Worm (Caenorhabditis elegans) whole organism, L1 larva: ENCODE data around the gene C27A7.8.

Experiments used
- ceh-82 ChIP-seq, 3 experiments: fragments of 150-350 bp in 1 of 3; sonication (generic microtip) in 2 of 3; optimal IDR thresholded peaks; 2 replicates each; lab custom pipeline; 2014 to 2017; ENCODE audit warnings: missing biosample characterization in 3 of 3, missing genetic modification characterization in 3 of 3
- dpl-1 ChIP-seq, 3 experiments: fragments of 150-350 bp in 2 of 3; sonication (generic microtip) in 1 of 3; optimal IDR thresholded peaks; 2 replicates each; lab custom pipeline; 2014 to 2017; ENCODE audit warnings: missing biosample characterization in 3 of 3, missing genetic modification characterization in 3 of 3, missing genetic modification reagents in 3 of 3
- egl-27 ChIP-seq, 2 experiments: fragments of 150-350 bp in 1 of 2; sonication (generic microtip); optimal IDR thresholded peaks; 3 replicates each; lab custom pipeline; 2017 to 2018; ENCODE audit warnings: missing biosample characterization in 2 of 2, missing genetic modification characterization in 2 of 2, missing genetic modification reagents in 2 of 2
- elt-3 ChIP-seq, 6 experiments: fragments of 150-350 bp in 1 of 6; sonication (generic microtip); optimal IDR thresholded peaks; 2 replicates each; lab custom pipeline; 2017 to 2018; ENCODE audit warnings: missing biosample characterization in 6 of 6, missing genetic modification characterization in 6 of 6, inconsistent platforms in 1 of 6
- fos-1 ChIP-seq: fragments of 150-350 bp; optimal IDR thresholded peaks from 2 replicates; lab custom pipeline; 2014; ENCODE audit warnings: missing biosample characterization, missing genetic modification characterization
- nhr-237 ChIP-seq: fragments of 150-350 bp; optimal IDR thresholded peaks from 2 replicates; lab custom pipeline; 2014; ENCODE audit warnings: missing biosample characterization, missing genetic modification characterization
- nhr-76 ChIP-seq: sonication (generic microtip); optimal IDR thresholded peaks from 2 replicates; lab custom pipeline; 2017; ENCODE audit warnings: missing biosample characterization, missing genetic modification characterization
- nhr-85 ChIP-seq: sonication (generic microtip); peaks from one replicate; lab custom pipeline; 2016; ENCODE audit warnings: missing genetic modification characterization, inconsistent platforms, missing compliant biosample characterization

- TF ChIP-seq elt-3 (tag; optimal IDR thresholded peaks at IDR 0.05; lab: Kevin White, UChicago) (no peak), nhr-85 (tag; lab: Kevin White, UChicago) (no peak), ceh-82 (tag; optimal IDR thresholded peaks at IDR 0.05; lab: Kevin White, UChicago) (no peak), fos-1 (tag; lab: Kevin White, UChicago) (no peak), nhr-76 (no peak), egl-27 (tag; optimal IDR thresholded peaks at IDR 0.05; lab: Kevin White, UChicago) (no peak), dpl-1 (GFP tag; optimal IDR thresholded peaks at IDR 0.05; lab: Kevin White, UChicago) (no peak), nhr-237 (tag; lab: Kevin White, UChicago) (no peak)
These were observed 37.8 kb upstream of the C27A7.8 start for ce11 chrV:12115150-12115549.
